Worm (Caenorhabditis elegans) whole organism, L3 larva: Measurements from ENCODE around the gene lron-10.

Source experiments
- R02D3.7 ChIP-seq: fragments of 150-350 bp; optimal IDR thresholded peaks from 2 replicates; lab custom pipeline; 2014; ENCODE audit warnings: missing biosample characterization, missing genetic modification characterization
- ZK546.5 ChIP-seq: sonication (generic microtip); optimal IDR thresholded peaks from 2 replicates; lab custom pipeline; 2017; ENCODE audit warnings: missing biosample characterization, missing genetic modification characterization
- aly-2 ChIP-seq: fragments of 150-350 bp; optimal IDR thresholded peaks from 2 replicates; lab custom pipeline; 2014; ENCODE audit warnings: missing biosample characterization, missing genetic modification characterization
- ama-1 ChIP-seq: fragments of 150-350 bp; optimal IDR thresholded peaks from 2 replicates; lab custom pipeline; 2018
- ceh-28 ChIP-seq: fragments of 150-350 bp; optimal IDR thresholded peaks from 2 replicates; lab custom pipeline; 2014; ENCODE audit warnings: missing biosample characterization, missing genetic modification reagents, missing genetic modification characterization
- ceh-82 ChIP-seq: fragments of 150-350 bp; optimal IDR thresholded peaks from 2 replicates; lab custom pipeline; 2014; ENCODE audit warnings: missing biosample characterization, missing genetic modification characterization
- daf-12 ChIP-seq: fragments of 150-350 bp; optimal IDR thresholded peaks from 2 replicates; lab custom pipeline; 2014; ENCODE audit warnings: missing biosample characterization, missing genetic modification reagents, missing genetic modification characterization
- egl-27 ChIP-seq: sonication (generic microtip); optimal IDR thresholded peaks from 4 replicates; lab custom pipeline; 2017; ENCODE audit warnings: missing biosample characterization, missing genetic modification reagents, missing genetic modification characterization
- egl-5 ChIP-seq: fragments of 150-350 bp; optimal IDR thresholded peaks from 2 replicates; lab custom pipeline; 2017; ENCODE audit warnings: missing biosample characterization, missing genetic modification reagents, missing genetic modification characterization, inconsistent platforms
- elt-1 ChIP-seq: fragments of 150-350 bp; optimal IDR thresholded peaks from 2 replicates; lab custom pipeline; 2014; ENCODE audit warnings: missing biosample characterization, missing genetic modification characterization
- elt-2 ChIP-seq: sonication (generic microtip); optimal IDR thresholded peaks from 2 replicates; lab custom pipeline; 2016; ENCODE audit warnings: missing genetic modification reagents, mild to moderate bottlenecking, missing genetic modification characterization, missing compliant biosample characterization
- elt-3 ChIP-seq, 3 experiments: fragments of 150-350 bp in 1 of 3; sonication (generic microtip) in 2 of 3; optimal IDR thresholded peaks; 2 replicates in 2 of 3; 4 replicates in 1 of 3; lab custom pipeline; 2014 to 2017; ENCODE audit warnings: missing biosample characterization in 3 of 3, missing genetic modification characterization in 3 of 3
- eor-1 ChIP-seq, 2 experiments: fragments of 150-350 bp; optimal IDR thresholded peaks; 2 replicates each; lab custom pipeline; 2014 to 2018; ENCODE audit warnings: missing biosample characterization in 2 of 2, missing genetic modification characterization in 2 of 2
- fkh-10 ChIP-seq: sonication (generic microtip); optimal IDR thresholded peaks from 2 replicates; lab custom pipeline; 2017; ENCODE audit warnings: missing biosample characterization, missing genetic modification reagents, missing genetic modification characterization
- fkh-2 ChIP-seq: fragments of 150-350 bp; optimal IDR thresholded peaks from 2 replicates; lab custom pipeline; 2014; ENCODE audit warnings: missing biosample characterization, missing genetic modification reagents, missing genetic modification characterization
- fos-1 ChIP-seq: fragments of 150-350 bp; optimal IDR thresholded peaks from 2 replicates; lab custom pipeline; 2014; ENCODE audit warnings: missing biosample characterization, missing genetic modification characterization
- hmg-11 ChIP-seq: sonication (generic microtip); optimal IDR thresholded peaks from 2 replicates; lab custom pipeline; 2016; ENCODE audit warnings: missing genetic modification characterization, missing compliant biosample characterization
- jun-1 ChIP-seq: fragments of 150-350 bp; optimal IDR thresholded peaks from 2 replicates; lab custom pipeline; 2014; ENCODE audit warnings: missing biosample characterization, missing genetic modification reagents, missing genetic modification characterization
- lin-15B ChIP-seq: fragments of 150-350 bp; optimal IDR thresholded peaks from 2 replicates; lab custom pipeline; 2014; ENCODE audit warnings: missing biosample characterization, missing genetic modification characterization
- lin-39 ChIP-seq: fragments of 150-350 bp; optimal IDR thresholded peaks from 2 replicates; lab custom pipeline; 2018; ENCODE audit warnings: missing biosample characterization, missing genetic modification reagents, missing genetic modification characterization
- lsy-12 ChIP-seq: sonication (generic microtip); optimal IDR thresholded peaks from 2 replicates; lab custom pipeline; 2016; ENCODE audit warnings: mild to moderate bottlenecking, missing genetic modification characterization, missing compliant biosample characterization
- mdl-1 ChIP-seq: fragments of 150-350 bp; optimal IDR thresholded peaks from 2 replicates; lab custom pipeline; 2014; ENCODE audit warnings: missing biosample characterization, missing genetic modification characterization
- mml-1 ChIP-seq: fragments of 150-350 bp; sonication (generic microtip); optimal IDR thresholded peaks from 3 replicates; lab custom pipeline; 2014; ENCODE audit warnings: missing biosample characterization, missing genetic modification characterization
- nfya-1 ChIP-seq: sonication (generic microtip); optimal IDR thresholded peaks from 2 replicates; lab custom pipeline; 2017; ENCODE audit warnings: missing genetic modification characterization, mild to moderate bottlenecking, missing compliant biosample characterization, antibody characterized with exemption, moderate library complexity; ENCODE audit not compliant: insufficient read depth
- nhr-11 ChIP-seq: fragments of 150-350 bp; optimal IDR thresholded peaks from 2 replicates; lab custom pipeline; 2014; ENCODE audit warnings: missing biosample characterization, missing genetic modification characterization
- nhr-12 ChIP-seq: fragments of 150-350 bp; optimal IDR thresholded peaks from 2 replicates; lab custom pipeline; 2014; ENCODE audit warnings: missing biosample characterization, missing genetic modification characterization
- nhr-23 ChIP-seq: fragments of 150-350 bp; optimal IDR thresholded peaks from 2 replicates; lab custom pipeline; 2014; ENCODE audit warnings: missing biosample characterization, missing genetic modification reagents, missing genetic modification characterization
- nhr-237 ChIP-seq: fragments of 150-350 bp; optimal IDR thresholded peaks from 2 replicates; lab custom pipeline; 2014; ENCODE audit warnings: missing biosample characterization, missing genetic modification characterization
- nhr-25 ChIP-seq: sonication (generic microtip); optimal IDR thresholded peaks from 2 replicates; lab custom pipeline; 2017; ENCODE audit warnings: missing biosample characterization, missing genetic modification characterization
- nhr-28 ChIP-seq: fragments of 150-350 bp; optimal IDR thresholded peaks from 2 replicates; lab custom pipeline; 2014; ENCODE audit warnings: missing biosample characterization, missing genetic modification characterization
- nhr-43 ChIP-seq: sonication (generic microtip); optimal IDR thresholded peaks from 2 replicates; lab custom pipeline; 2016; ENCODE audit warnings: mild to moderate bottlenecking, missing genetic modification characterization, missing compliant biosample characterization; ENCODE audit not compliant: poor library complexity, severe bottlenecking
- nhr-67 ChIP-seq: fragments of 150-350 bp; optimal IDR thresholded peaks from 2 replicates; lab custom pipeline; 2014; ENCODE audit warnings: missing biosample characterization, missing genetic modification characterization
- nhr-77 ChIP-seq: fragments of 150-350 bp; optimal IDR thresholded peaks from 2 replicates; lab custom pipeline; 2014; ENCODE audit warnings: missing biosample characterization, missing genetic modification characterization
- pha-4 ChIP-seq: fragments of 150-350 bp; optimal IDR thresholded peaks from 2 replicates; lab custom pipeline; 2014; ENCODE audit warnings: missing biosample characterization, missing genetic modification reagents, missing genetic modification characterization
- pqm-1 ChIP-seq: fragments of 150-350 bp; optimal IDR thresholded peaks from 2 replicates; lab custom pipeline; 2017; ENCODE audit warnings: missing biosample characterization, missing genetic modification characterization, inconsistent platforms
- sea-2 ChIP-seq: fragments of 150-350 bp; sonication (generic microtip); optimal IDR thresholded peaks from 4 replicates; lab custom pipeline; 2014; ENCODE audit warnings: missing biosample characterization, missing genetic modification reagents, missing genetic modification characterization
- skn-1 ChIP-seq: fragments of 150-350 bp; optimal IDR thresholded peaks from 2 replicates; lab custom pipeline; 2014; ENCODE audit warnings: missing biosample characterization, missing genetic modification characterization
- snpc-4 ChIP-seq: fragments of 150-350 bp; optimal IDR thresholded peaks from 2 replicates; lab custom pipeline; 2014; ENCODE audit warnings: missing biosample characterization, missing genetic modification characterization
- tbx-2 ChIP-seq: sonication (generic microtip); optimal IDR thresholded peaks from 2 replicates; lab custom pipeline; 2016; ENCODE audit warnings: mild to moderate bottlenecking, missing genetic modification characterization, missing compliant biosample characterization
- unc-39 ChIP-seq: sonication (generic microtip); optimal IDR thresholded peaks from 4 replicates; lab custom pipeline; 2017; ENCODE audit warnings: missing biosample characterization, missing genetic modification characterization
- unc-62 ChIP-seq: fragments of 150-350 bp; sonication (generic microtip); optimal IDR thresholded peaks from 4 replicates; lab custom pipeline; 2014; ENCODE audit warnings: missing biosample characterization, missing genetic modification reagents, missing genetic modification characterization
- zag-1 ChIP-seq: fragments of 150-350 bp; optimal IDR thresholded peaks from 2 replicates; lab custom pipeline; 2014; ENCODE audit warnings: missing biosample characterization, missing genetic modification characterization
- ztf-11 ChIP-seq: fragments of 150-350 bp; optimal IDR thresholded peaks from 2 replicates; lab custom pipeline; 2014; ENCODE audit warnings: missing biosample characterization, missing genetic modification characterization
- ztf-4 ChIP-seq: fragments of 150-350 bp; optimal IDR thresholded peaks from 2 replicates; lab custom pipeline; 2014; ENCODE audit warnings: missing biosample characterization, missing genetic modification characterization

Gene lron-10

DNA sequence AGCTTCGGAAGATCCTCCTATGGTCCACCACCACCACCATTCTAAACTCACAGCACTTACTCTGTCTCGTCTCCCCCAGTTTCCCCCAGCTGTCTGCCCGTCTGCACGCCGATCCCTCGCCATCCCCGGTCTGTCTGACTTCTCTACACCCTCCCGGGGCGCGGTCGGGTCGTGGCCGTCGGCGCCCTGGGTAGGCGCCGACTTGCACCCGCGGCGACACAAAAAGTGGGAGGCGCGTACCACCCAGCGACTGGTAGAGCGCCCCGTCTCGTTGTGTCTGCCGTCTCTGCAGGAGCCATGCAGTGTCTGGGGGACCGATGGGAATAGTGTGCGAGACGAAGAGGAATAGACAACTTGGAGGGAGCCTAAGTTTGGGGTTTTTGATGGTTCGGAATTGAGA, 12.9 kb upstream of the lron-10 start (continued):
- TF ChIP-seq ceh-28 (tag; lab: Kevin White, UChicago) (peak; percentile 90), fos-1 (peak; percentile 64), lin-15B (tag; lab: Kevin White, UChicago) (peak; percentile 62), nhr-28 (tag; lab: Kevin White, UChicago) (no peak), eor-1 (tag; optimal IDR thresholded peaks at IDR 0.05; lab: Kevin White, UChicago) (no peak), pqm-1 (tag; lab: Kevin White, UChicago) (peak; percentile 26), mml-1 (tag; lab: Kevin White, UChicago) (no peak), nhr-12 (no peak), egl-5 (peak; percentile 78), aly-2 (tag; lab: Kevin White, UChicago) (no peak), ZK546.5 (tag; lab: Kevin White, UChicago) (no peak), tbx-2 (tag; lab: Kevin White, UChicago) (peak; percentile 77)
- TF ChIP-seq, all 47 proteins: peak for 29

DNA sequence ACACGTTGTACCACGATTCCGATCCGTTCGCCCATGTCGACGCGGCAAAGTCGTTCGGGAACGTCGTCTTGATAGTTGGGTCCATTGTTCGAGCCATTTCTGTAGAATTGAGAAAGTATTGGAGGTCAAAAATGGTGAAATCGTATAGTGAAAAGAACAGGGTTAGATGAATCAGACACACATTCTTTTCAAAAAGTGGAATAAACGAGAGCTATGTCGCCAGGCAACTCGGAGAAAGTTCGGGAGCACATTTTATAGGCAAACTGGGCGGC, 12.2 kb upstream of the lron-10 start, which contains the start of gene Y39A1A.9:
Y39A1A.9 (minus strand) TSS at position 99 of the 272 bp plus-strand sequence.
- TF ChIP-seq nhr-11 (tag; lab: Kevin White, UChicago) (no peak), elt-3 (tag; optimal IDR thresholded peaks at IDR 0.05; lab: Kevin White, UChicago) (no peak), ceh-82 (tag; lab: Kevin White, UChicago) (no peak), jun-1 (tag; lab: Kevin White, UChicago) (no peak), daf-12 (tag; lab: Kevin White, UChicago) (no peak), nhr-12 (no peak), nhr-237 (tag; lab: Kevin White, UChicago) (no peak), ama-1 (lab: Kevin White, UChicago) (no peak), nhr-77 (tag; lab: Kevin White, UChicago) (no peak), pha-4 (no peak), nhr-43 (no peak), fkh-2 (tag; lab: Kevin White, UChicago) (no peak), unc-62 (GFP tag; lab: Kevin White, UChicago) (no peak), fos-1 (no peak), lin-39 (tag; lab: Kevin White, UChicago) (no peak), ceh-28 (tag; lab: Kevin White, UChicago) (no peak)

DNA sequence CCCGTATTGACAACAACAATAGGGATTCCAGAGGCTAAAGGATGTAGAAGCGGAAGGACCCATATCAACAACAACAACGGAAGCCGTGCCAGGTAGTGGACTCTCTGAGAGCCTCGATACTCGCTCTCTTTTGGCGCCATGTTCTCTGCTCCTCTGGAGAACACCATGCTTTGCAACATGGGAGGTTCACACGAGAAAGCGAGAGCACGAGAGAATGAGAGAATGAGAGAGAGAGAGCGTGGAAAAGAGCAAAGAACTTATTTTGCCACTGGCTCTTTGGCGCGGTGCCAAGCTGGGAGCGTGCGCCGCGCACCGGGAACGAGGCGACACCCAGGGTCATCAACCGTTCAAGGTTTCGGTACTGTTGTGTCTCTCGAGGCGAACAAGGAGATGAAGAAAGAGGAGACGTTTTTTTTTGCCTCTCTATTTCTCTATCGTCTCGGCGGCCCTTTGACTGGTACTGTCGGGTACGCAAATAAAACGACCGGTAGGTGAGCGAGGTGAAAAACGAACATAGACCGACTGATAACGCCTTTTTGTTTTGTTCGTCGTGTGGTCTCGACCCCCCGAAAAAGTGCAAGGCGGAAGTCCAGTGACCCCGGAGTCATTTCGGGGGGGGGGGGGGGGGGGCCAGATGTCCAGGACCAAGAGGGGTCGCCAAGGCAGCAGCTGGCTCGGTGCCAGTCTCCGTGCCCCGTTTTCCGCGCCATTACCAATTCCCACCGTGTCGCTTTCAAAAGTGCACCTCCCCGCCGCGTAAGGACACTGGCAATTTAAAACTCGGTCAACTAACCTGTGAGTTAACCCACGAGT, 11.6 kb upstream of the lron-10 start, which contains the start of gene Y39A1A.10:
Y39A1A.10 (plus strand) TSS at position 139 of the 813 bp plus-strand sequence.
- peak; percentile 27 for TF ChIP-seq nfya-1 (tag; lab: Kevin White, UChicago)
- TF ChIP-seq eor-1 (tag; optimal IDR thresholded peaks at IDR 0.05; lab: Kevin White, UChicago): no peak
- peak; percentile 81 for TF ChIP-seq pha-4
- TF ChIP-seq lin-15B (tag; lab: Kevin White, UChicago): no peak
- peak; percentile 39 for TF ChIP-seq tbx-2 (tag; lab: Kevin White, UChicago)
- peak; percentile 37 for TF ChIP-seq lin-39 (tag; lab: Kevin White, UChicago)
- no peak for TF ChIP-seq sea-2 (GFP tag; lab: Kevin White, UChicago)
- TF ChIP-seq R02D3.7 (tag; lab: Kevin White, UChicago): no peak
- TF ChIP-seq nhr-77 (tag; lab: Kevin White, UChicago): no peak
- TF ChIP-seq unc-39 (tag; lab: Kevin White, UChicago): no peak
- peak; percentile 31 for TF ChIP-seq hmg-11 (tag; lab: Kevin White, UChicago)
- TF ChIP-seq jun-1 (tag; lab: Kevin White, UChicago): peak; percentile 33
- TF ChIP-seq fkh-10: no peak
- no peak for TF ChIP-seq skn-1 (tag; lab: Kevin White, UChicago)
- no peak for TF ChIP-seq mdl-1
- peak; percentile 24 for TF ChIP-seq nhr-11 (tag; lab: Kevin White, UChicago)
- TF ChIP-seq nhr-28 (tag; lab: Kevin White, UChicago): no peak
- TF ChIP-seq lsy-12 (tag; lab: Kevin White, UChicago): no peak
- no peak for TF ChIP-seq zag-1 (tag; lab: Kevin White, UChicago)
- no peak for TF ChIP-seq snpc-4
- TF ChIP-seq pqm-1 (tag; lab: Kevin White, UChicago): no peak
- no peak for TF ChIP-seq fos-1
- TF ChIP-seq ztf-11 (tag; lab: Kevin White, UChicago): no peak
- no peak for TF ChIP-seq nhr-12
- TF ChIP-seq aly-2 (tag; lab: Kevin White, UChicago): no peak
- TF ChIP-seq nhr-25 (tag; lab: Kevin White, UChicago): peak; percentile 83
- no peak for TF ChIP-seq nhr-237 (tag; lab: Kevin White, UChicago)
- TF ChIP-seq nhr-43: no peak
- TF ChIP-seq elt-3 (tag; optimal IDR thresholded peaks at IDR 0.05; lab: Kevin White, UChicago): no peak
- no peak for TF ChIP-seq nhr-67 (tag; lab: Kevin White, UChicago)
- TF ChIP-seq mml-1 (tag; lab: Kevin White, UChicago): no peak
- peak; percentile 21 for TF ChIP-seq ceh-28 (tag; lab: Kevin White, UChicago)
- TF ChIP-seq ceh-82 (tag; lab: Kevin White, UChicago): no peak
- no peak for TF ChIP-seq egl-5
- peak; percentile 24 for TF ChIP-seq elt-2 (tag; lab: Kevin White, UChicago)
- no peak for TF ChIP-seq elt-1 (tag; lab: Kevin White, UChicago)
- no peak for TF ChIP-seq daf-12 (tag; lab: Kevin White, UChicago)
- TF ChIP-seq ztf-4 (tag; lab: Kevin White, UChicago): no peak
- peak; percentile 68 for TF ChIP-seq nhr-23
- no peak for TF ChIP-seq ZK546.5 (tag; lab: Kevin White, UChicago)
- TF ChIP-seq egl-27 (tag; lab: Kevin White, UChicago): no peak
